Fruit fly (Drosophila melanogaster) whole organism, adult: Measurements from ENCODE around the gene mRpL2.

Experiments
- CG11617 ChIP-seq: fragments of 200-800 bp; sonication (Bioruptor generic); optimal IDR thresholded peaks from 2 replicates; lab custom pipeline; 2017; ENCODE audit warnings: mild to moderate bottlenecking, missing biosample characterization, missing genetic modification reagents, missing genetic modification characterization
- CG33017 ChIP-seq: fragments of 200-800 bp; sonication (Bioruptor generic); optimal IDR thresholded peaks from 2 replicates; lab custom pipeline; 2018; ENCODE audit warnings: missing biosample characterization, mild to moderate bottlenecking, missing genetic modification characterization, moderate library complexity
- Mnt ChIP-seq: fragments of 200-800 bp; sonication (Bioruptor generic); optimal IDR thresholded peaks from 2 replicates; lab custom pipeline; 2016; ENCODE audit warnings: missing biosample characterization, mild to moderate bottlenecking, missing genetic modification characterization
- bab1 ChIP-seq: fragments of 200-800 bp; sonication (Bioruptor generic); optimal IDR thresholded peaks from 3 replicates; lab custom pipeline; 2019; ENCODE audit warnings: missing biosample characterization, mild to moderate bottlenecking, missing genetic modification characterization, moderate library complexity
- kay ChIP-seq: fragments of 200-800 bp; sonication (Bioruptor generic); peaks from one replicate; lab custom pipeline; 2016; ENCODE audit warnings: missing biosample characterization, missing genetic modification characterization, borderline replicate concordance
- pad ChIP-seq: fragments of 200-800 bp; sonication (Bioruptor generic); optimal IDR thresholded peaks from 3 replicates; lab custom pipeline; 2017; ENCODE audit warnings: missing biosample characterization, missing genetic modification characterization, mild to moderate bottlenecking, moderate library complexity, missing genetic modification reagents
- tj ChIP-seq: fragments of 200-800 bp; sonication (Bioruptor generic); optimal IDR thresholded peaks from 3 replicates; lab custom pipeline; 2017; ENCODE audit warnings: missing biosample characterization, mild to moderate bottlenecking, missing genetic modification characterization, moderate library complexity

dm6 chr3L:11107935-11108334, 12.7 kb upstream of the mRpL2 start, which contains the start of gene CG12522:
- no peak for TF ChIP-seq Mnt (GFP tag; lab: Kevin White, UChicago)
- TF ChIP-seq pad (GFP tag; lab: Kevin White, UChicago) = no peak
- TF ChIP-seq CG11617 (GFP tag; lab: Kevin White, UChicago) = no peak
- TF ChIP-seq tj = no peak
- TF ChIP-seq bab1 (GFP tag; lab: Kevin White, UChicago) = no peak
- TF ChIP-seq CG33017 (tag; lab: Kevin White, UChicago) = no peak
- no peak for TF ChIP-seq kay (GFP tag; lab: Kevin White, UChicago)
